Fruit fly (Drosophila melanogaster) S2 (cell line): Measurements from ENCODE around the gene FucTD.

Source experiments
- CG8478 ChIP-seq: fragments of >200 bp; optimal IDR thresholded peaks from 2 replicates; lab custom pipeline; 2018
- CTCF ChIP-seq, 2 experiments: fragments of >200 bp; optimal IDR thresholded peaks; 2 replicates each; lab custom pipeline; 2018

DNA sequence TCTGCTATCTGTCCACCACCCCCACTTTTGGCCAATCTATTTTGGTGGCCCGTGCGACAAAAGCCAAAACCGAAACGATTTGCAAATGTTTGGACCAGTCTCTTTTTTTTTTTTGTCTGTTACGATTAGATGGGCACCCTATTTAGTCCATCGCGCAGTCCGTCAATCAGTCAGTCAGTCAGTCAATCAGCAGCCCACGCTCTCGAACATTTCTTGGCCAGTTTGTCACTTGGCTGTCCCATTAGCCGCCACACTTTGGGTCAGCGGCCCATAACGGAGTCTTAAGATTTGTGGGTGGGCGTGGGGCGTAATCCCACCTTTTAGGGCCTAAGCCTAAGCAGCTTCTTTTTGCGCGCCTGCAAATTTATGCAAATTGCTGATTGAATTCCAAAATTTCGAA, 21.6 kb upstream of the FucTD start:
- TF ChIP-seq CG8478 (no peak), CTCF (optimal IDR thresholded peaks at IDR 0.05; lab: Kevin White, UChicago) (no peak)
